Worm (Caenorhabditis elegans): ENCODE measurements around the gene map-1.

DNA sequence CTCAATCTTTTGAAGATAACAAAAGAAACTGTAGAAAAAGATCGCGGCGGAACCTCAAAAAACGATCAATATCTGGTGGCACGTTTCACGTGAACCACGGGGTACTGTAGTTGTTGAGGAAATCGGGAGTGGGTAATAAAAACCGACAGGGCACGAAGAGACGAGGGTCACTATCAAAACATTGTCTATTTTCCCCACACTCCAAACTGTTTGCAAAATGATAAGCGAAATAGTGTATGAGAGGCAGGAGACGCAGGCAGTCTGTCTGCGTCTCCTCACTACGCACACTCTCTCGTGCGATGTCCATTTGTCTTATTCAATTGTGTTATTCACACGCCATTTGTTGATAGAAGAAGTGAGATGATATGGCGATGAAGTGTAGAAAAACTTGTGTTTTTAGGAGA lies 33.2 kb downstream of the map-1 start:
- no peak for TF ChIP-seq W03F9.2 (tag; optimal IDR thresholded peaks at IDR 0.05)
- TF ChIP-seq him-1 (tag; optimal IDR thresholded peaks at IDR 0.05) = no peak
- no peak for TF ChIP-seq dao-5 (tag; optimal IDR thresholded peaks at IDR 0.05)

Measured in whole organism, L4/young adult.